Fruit fly (Drosophila melanogaster) whole organism, embryonic: ENCODE data around the gene CG44094.

Experiments used
- ATbp ChIP-seq: fragments of 200-800 bp; sonication (Bioruptor generic); optimal IDR thresholded peaks from 2 replicates; lab custom pipeline; 2017; ENCODE audit warnings: missing biosample characterization, mild to moderate bottlenecking, missing genetic modification characterization, missing genetic modification reagents
- Antp ChIP-seq: fragments of 200-800 bp; sonication (Bioruptor generic); optimal IDR thresholded peaks from 3 replicates; lab custom pipeline; 2016; ENCODE audit warnings: missing biosample characterization, missing genetic modification characterization
- Atf3 ChIP-seq: fragments of 200-800 bp; sonication (Bioruptor generic); optimal IDR thresholded peaks from 3 replicates; lab custom pipeline; 2016; ENCODE audit warnings: missing biosample characterization, missing genetic modification characterization
- BtbVII ChIP-seq: fragments of 200-800 bp; sonication (Bioruptor generic); optimal IDR thresholded peaks from 3 replicates; lab custom pipeline; 2017; ENCODE audit warnings: missing biosample characterization, mild to moderate bottlenecking, missing genetic modification characterization
- CG11560 ChIP-seq: fragments of 200-800 bp; sonication (Bioruptor generic); IDR thresholded peaks from 3 replicates; pipeline ENCODE4 v1.3.6; 2022; ENCODE audit warnings: missing biosample characterization, missing genetic modification characterization
- CG12104 ChIP-seq: fragments of 200-800 bp; sonication (Bioruptor generic); optimal IDR thresholded peaks from 3 replicates; lab custom pipeline; 2016; ENCODE audit warnings: missing biosample characterization, missing genetic modification characterization
- CG13424 ChIP-seq: fragments of 200-800 bp; sonication (Bioruptor generic); optimal IDR thresholded peaks from 2 replicates; lab custom pipeline; 2019; ENCODE audit warnings: missing biosample characterization, mild to moderate bottlenecking, missing genetic modification characterization, moderate library complexity
- CG13775 ChIP-seq: fragments of 200-800 bp; sonication (Bioruptor generic); optimal IDR thresholded peaks from 3 replicates; lab custom pipeline; 2017; ENCODE audit warnings: missing biosample characterization, mild to moderate bottlenecking, missing genetic modification characterization
- CG14441 ChIP-seq: fragments of 200-800 bp; sonication (Bioruptor generic); IDR thresholded peaks from 2 replicates; pipeline ENCODE4 v1.3.6; 2022; ENCODE audit warnings: missing biosample characterization, missing genetic modification characterization
- CG16779 ChIP-seq: fragments of 200-800 bp; sonication (Bioruptor generic); IDR thresholded peaks from 2 replicates; pipeline ENCODE4 v1.3.6; 2022; ENCODE audit warnings: missing biosample characterization, missing genetic modification characterization
- CG17361 ChIP-seq: fragments of 200-800 bp; sonication (Bioruptor generic); IDR thresholded peaks from 3 replicates; pipeline ENCODE4 v1.3.6; 2022; ENCODE audit warnings: missing biosample characterization, missing genetic modification characterization
- CG18476 ChIP-seq: fragments of 200-800 bp; sonication (Bioruptor generic); optimal IDR thresholded peaks from 2 replicates; lab custom pipeline; 2016; ENCODE audit warnings: missing biosample characterization, mild to moderate bottlenecking, missing genetic modification characterization
- CG18619 ChIP-seq: fragments of 200-800 bp; sonication (Bioruptor generic); optimal IDR thresholded peaks from 3 replicates; lab custom pipeline; 2017; ENCODE audit warnings: missing biosample characterization, mild to moderate bottlenecking, missing genetic modification characterization
- CG2199 ChIP-seq: fragments of 200-800 bp; sonication (Bioruptor generic); IDR thresholded peaks from 3 replicates; pipeline ENCODE4 v1.3.6; 2022; ENCODE audit warnings: missing biosample characterization, missing genetic modification characterization
- CG2712 ChIP-seq: fragments of 200-800 bp; optimal IDR thresholded peaks from 3 replicates; lab custom pipeline; 2019; ENCODE audit warnings: missing biosample characterization, mild to moderate bottlenecking, missing genetic modification characterization, moderate library complexity
- CG31388 ChIP-seq: fragments of 200-800 bp; sonication (Bioruptor generic); optimal IDR thresholded peaks from 2 replicates; lab custom pipeline; 2016; ENCODE audit warnings: missing biosample characterization, missing genetic modification characterization
- CG32532 ChIP-seq: fragments of 200-800 bp; sonication (Bioruptor generic); IDR thresholded peaks from 2 replicates; pipeline ENCODE4 v1.3.6; 2022; ENCODE audit warnings: missing biosample characterization, missing genetic modification characterization
- CG3726 ChIP-seq: fragments of 200-800 bp; sonication (Bioruptor generic); IDR thresholded peaks from 3 replicates; pipeline ENCODE4, ENCODE4 v1.3.6; 2022; ENCODE audit warnings: missing biosample characterization, missing genetic modification characterization
- CG4328 ChIP-seq: fragments of 200-800 bp; sonication (Bioruptor generic); optimal IDR thresholded peaks from 3 replicates; lab custom pipeline; 2017; ENCODE audit warnings: missing biosample characterization, missing genetic modification reagents, missing genetic modification characterization
- CG4360 ChIP-seq: fragments of 200-800 bp; sonication (Bioruptor generic); IDR thresholded peaks from 2 replicates; pipeline ENCODE4 v1.3.6; 2022; ENCODE audit warnings: missing biosample characterization, missing genetic modification characterization
- CG7271 ChIP-seq: fragments of 200-800 bp; sonication (Bioruptor generic); optimal IDR thresholded peaks from 2 replicates; lab custom pipeline; 2018; ENCODE audit warnings: missing biosample characterization, mild to moderate bottlenecking, missing genetic modification characterization, moderate library complexity
- CG7745 ChIP-seq: fragments of 200-800 bp; sonication (Bioruptor generic); optimal IDR thresholded peaks from 2 replicates; lab custom pipeline; 2018; ENCODE audit warnings: missing biosample characterization, mild to moderate bottlenecking, missing genetic modification characterization, moderate library complexity
- CG7928 ChIP-seq: fragments of 200-800 bp; sonication (Bioruptor generic); optimal IDR thresholded peaks from 2 replicates; lab custom pipeline; 2017; ENCODE audit warnings: missing biosample characterization, mild to moderate bottlenecking, missing genetic modification characterization
- CG8388 ChIP-seq: fragments of 200-800 bp; sonication (Bioruptor generic); optimal IDR thresholded peaks from 2 replicates; lab custom pipeline; 2019; ENCODE audit warnings: missing biosample characterization, mild to moderate bottlenecking, missing genetic modification characterization, moderate library complexity
- CG9437 ChIP-seq: fragments of 200-800 bp; sonication (Bioruptor generic); optimal IDR thresholded peaks from 2 replicates; lab custom pipeline; 2018; ENCODE audit warnings: missing biosample characterization, mild to moderate bottlenecking, missing genetic modification characterization
- D19A ChIP-seq: fragments of 200-800 bp; optimal IDR thresholded peaks from 3 replicates; lab custom pipeline; 2019; ENCODE audit warnings: missing biosample characterization, mild to moderate bottlenecking, missing genetic modification characterization, moderate library complexity
- HmgD ChIP-seq: fragments of 200-800 bp; sonication (Bioruptor generic); optimal IDR thresholded peaks from 3 replicates; lab custom pipeline; 2016; ENCODE audit warnings: missing biosample characterization, missing genetic modification characterization
- Lhr ChIP-seq: fragments of 200-800 bp; sonication (Bioruptor generic); optimal IDR thresholded peaks from 3 replicates; lab custom pipeline; 2017; ENCODE audit warnings: mild to moderate bottlenecking, missing biosample characterization, missing genetic modification reagents, missing genetic modification characterization
- Meics ChIP-seq: fragments of 200-800 bp; sonication (Bioruptor generic); optimal IDR thresholded peaks from 2 replicates; lab custom pipeline; 2017; ENCODE audit warnings: missing biosample characterization, mild to moderate bottlenecking, missing genetic modification characterization
- NFAT ChIP-seq: fragments of 200-800 bp; sonication (Bioruptor generic); IDR thresholded peaks from 2 replicates; pipeline ENCODE4 v1.3.6; 2022; ENCODE audit warnings: missing biosample characterization, missing genetic modification characterization
- Neu2 ChIP-seq: fragments of 200-800 bp; sonication (Bioruptor generic); optimal IDR thresholded peaks from 3 replicates; lab custom pipeline; 2016; ENCODE audit warnings: missing biosample characterization, missing genetic modification characterization, borderline replicate concordance
- cg ChIP-seq: fragments of 200-800 bp; sonication (Bioruptor generic); optimal IDR thresholded peaks from 3 replicates; lab custom pipeline; 2019; ENCODE audit warnings: missing biosample characterization, mild to moderate bottlenecking, missing genetic modification characterization, moderate library complexity
- chif ChIP-seq, 2 experiments: fragments of 200-800 bp; sonication (Bioruptor generic); optimal IDR thresholded peaks; 3 replicates each; lab custom pipeline; 2016; ENCODE audit warnings: missing biosample characterization in 2 of 2, missing genetic modification characterization in 2 of 2
- cwo ChIP-seq: fragments of 200-800 bp; sonication (Bioruptor generic); optimal IDR thresholded peaks from 3 replicates; lab custom pipeline; 2017; ENCODE audit warnings: missing biosample characterization, missing genetic modification characterization, mild to moderate bottlenecking, moderate library complexity, missing genetic modification reagents
- eyg ChIP-seq: fragments of 200-800 bp; sonication (Bioruptor generic); optimal IDR thresholded peaks from 3 replicates; lab custom pipeline; 2016; ENCODE audit warnings: missing biosample characterization, missing genetic modification characterization
- fu2 ChIP-seq: fragments of 200-800 bp; sonication (Bioruptor generic); optimal IDR thresholded peaks from 2 replicates; lab custom pipeline; 2016; ENCODE audit warnings: missing biosample characterization, missing genetic modification characterization
- gsb ChIP-seq: fragments of 200-800 bp; sonication (Bioruptor generic); IDR thresholded peaks from 2 replicates; pipeline ENCODE4 v1.3.6; 2022; ENCODE audit warnings: missing biosample characterization, missing genetic modification characterization
- ham ChIP-seq: fragments of 200-800 bp; sonication (Bioruptor generic); IDR thresholded peaks from 2 replicates; pipeline ENCODE4 v1.3.6; 2022; ENCODE audit warnings: missing biosample characterization, missing genetic modification characterization
- hkb ChIP-seq, 2 experiments: fragments of 200-800 bp in 1 of 2; fragments of >200 bp in 1 of 2; sonication (Bioruptor generic) in 1 of 2; IDR thresholded peaks in 1 of 2; optimal IDR thresholded peaks in 1 of 2; 2 replicates each; pipeline versions ENCODE4 v1.3.6 to Lab custom; 2017 to 2022; ENCODE audit warnings: missing biosample characterization in 1 of 2, missing genetic modification characterization in 1 of 2
- nmo ChIP-seq: fragments of 200-800 bp; sonication (Bioruptor generic); optimal IDR thresholded peaks from 2 replicates; lab custom pipeline; 2018; ENCODE audit warnings: missing biosample characterization, mild to moderate bottlenecking, missing genetic modification characterization, moderate library complexity
- pan ChIP-seq, 4 experiments: fragments of >200 bp in 3 of 4; fragments of 200-800 bp in 1 of 4; sonication (Bioruptor generic) in 1 of 4; optimal IDR thresholded peaks in 3 of 4; IDR thresholded peaks in 1 of 4; 2 replicates each; pipeline versions ENCODE4 v1.3.6 to Lab custom; 2017 to 2022; ENCODE audit warnings: missing biosample characterization in 2 of 4, missing genetic modification characterization in 2 of 4, mixed read lengths in 1 of 4
- peb ChIP-seq: fragments of 200-800 bp; sonication (Bioruptor generic); IDR thresholded peaks from 2 replicates; pipeline ENCODE4 v1.3.6; 2022; ENCODE audit warnings: missing biosample characterization, missing genetic modification characterization
- pita ChIP-seq: fragments of 200-800 bp; sonication (Bioruptor generic); optimal IDR thresholded peaks from 2 replicates; lab custom pipeline; 2017; ENCODE audit warnings: missing biosample characterization, mild to moderate bottlenecking, missing genetic modification characterization
- ranshi ChIP-seq: fragments of 200-800 bp; sonication (Bioruptor generic); IDR thresholded peaks from 2 replicates; pipeline ENCODE4 v1.3.6; 2022; ENCODE audit warnings: missing biosample characterization, missing genetic modification characterization
- scrt ChIP-seq: fragments of 200-800 bp; sonication (Bioruptor generic); optimal IDR thresholded peaks from 2 replicates; lab custom pipeline; 2018; ENCODE audit warnings: missing biosample characterization, mild to moderate bottlenecking, missing genetic modification characterization, moderate library complexity
- seq ChIP-seq: fragments of 200-800 bp; sonication (Bioruptor generic); IDR thresholded peaks from 2 replicates; pipeline ENCODE4 v1.3.6; 2022; ENCODE audit warnings: missing biosample characterization, missing genetic modification characterization
- tgo ChIP-seq: fragments of 200-800 bp; sonication (Bioruptor generic); IDR thresholded peaks from 3 replicates; pipeline ENCODE4 v1.3.6; 2022; ENCODE audit warnings: missing biosample characterization, missing genetic modification characterization
- tio ChIP-seq: fragments of 200-800 bp; sonication (Bioruptor generic); optimal IDR thresholded peaks from 2 replicates; lab custom pipeline; 2017; ENCODE audit warnings: missing biosample characterization, missing genetic modification characterization, inconsistent platforms
- tx ChIP-seq: fragments of 200-800 bp; sonication (Bioruptor generic); optimal IDR thresholded peaks from 2 replicates; lab custom pipeline; 2016; ENCODE audit warnings: missing biosample characterization, missing genetic modification characterization
- wor ChIP-seq: fragments of 200-800 bp; sonication (Bioruptor generic); IDR thresholded peaks from 2 replicates; pipeline ENCODE4 v1.3.6; 2022; ENCODE audit warnings: missing biosample characterization, missing genetic modification characterization

The CG44094 gene

DNA sequence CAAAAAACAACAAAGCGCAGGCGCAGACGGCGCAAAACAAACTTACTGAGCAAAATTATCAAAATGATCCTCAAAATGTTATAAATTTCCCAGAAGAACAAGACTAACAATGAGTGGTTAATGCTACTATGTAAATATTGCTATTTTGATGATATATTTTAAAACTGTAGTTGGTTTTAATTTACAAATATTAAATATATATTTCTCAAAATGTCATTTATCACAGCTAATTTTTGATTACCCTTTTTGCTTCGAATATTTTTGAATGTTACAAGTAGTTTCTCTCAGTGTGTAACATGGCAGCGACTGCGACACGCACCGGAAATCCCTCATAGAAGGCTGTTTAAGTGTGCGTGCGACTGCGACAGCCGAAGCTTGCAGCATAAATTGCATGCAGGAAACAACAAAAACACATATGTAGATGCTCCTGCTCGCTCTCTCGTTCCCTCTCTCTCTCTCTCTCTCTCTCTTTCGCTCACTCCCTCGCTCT, 21.6 kb upstream of the CG44094 start (continued):
- TF ChIP-seq Atf3, result no peak
- no peak for TF ChIP-seq peb (GFP tag; lab: Robert Waterston, UW)
- peak; percentile 37 for TF ChIP-seq CG8388 (GFP tag; lab: Kevin White, UChicago)
- peak; percentile 38 for TF ChIP-seq ATbp (GFP tag; lab: Kevin White, UChicago)
- no peak for TF ChIP-seq hkb (optimal IDR thresholded peaks at IDR 0.05; lab: Kevin White, UChicago)
- TF ChIP-seq hkb (GFP tag; IDR thresholded peaks at IDR 0.05; lab: Robert Waterston, UW), result 0 out of 2 replicates have a peak, but pooled peaks have one; percentile 25
- no peak for TF ChIP-seq CG11560
- peak; percentile 41 for TF ChIP-seq nmo
- no peak for TF ChIP-seq Meics (GFP tag; lab: Kevin White, UChicago)
- TF ChIP-seq tx (GFP tag; lab: Kevin White, UChicago), result no peak
- TF ChIP-seq CG3726 (GFP tag; lab: Robert Waterston, UW), result no peak
- no peak for TF ChIP-seq pita (GFP tag; lab: Kevin White, UChicago)
- no peak for TF ChIP-seq ham (GFP tag; lab: Robert Waterston, UW)
- TF ChIP-seq wor (GFP tag; lab: Robert Waterston, UW), result no peak
- peak; percentile 85 for TF ChIP-seq CG4360 (GFP tag; lab: Robert Waterston, UW)
- TF ChIP-seq CG2712 (tag; lab: Kevin White, UChicago), result peak; percentile 64
- no peak for TF ChIP-seq CG32532
- TF ChIP-seq CG9437, result no peak
- TF ChIP-seq tio (GFP tag; lab: Kevin White, UChicago), result peak; percentile 19
- TF ChIP-seq CG4328, result no peak
- peak; percentile 60 for TF ChIP-seq CG17361
- peak; percentile 45 for TF ChIP-seq D19A (tag; lab: Kevin White, UChicago)
- no peak for TF ChIP-seq CG31388
- TF ChIP-seq Neu2 (GFP tag; lab: Kevin White, UChicago), result no peak
- no peak for TF ChIP-seq CG12104 (GFP tag; lab: Kevin White, UChicago)
- no peak for TF ChIP-seq BtbVII
- TF ChIP-seq CG7271 (tag; lab: Kevin White, UChicago), result no peak
- no peak for TF ChIP-seq Antp (GFP tag; lab: Kevin White, UChicago)
- TF ChIP-seq chif (GFP tag; optimal IDR thresholded peaks at IDR 0.05; lab: Kevin White, UChicago), result peak in 1 of 2 experiments; percentile 18
- TF ChIP-seq CG18619, result no peak
- TF ChIP-seq pan (optimal IDR thresholded peaks at IDR 0.05; lab: Kevin White, UChicago), result no peak
- TF ChIP-seq pan (GFP tag; optimal IDR thresholded peaks at IDR 0.05 in 1 of 2, IDR thresholded peaks at IDR 0.05 in 1 of 2), result peak in 1 of 2 experiments; percentile 37
- no peak for TF ChIP-seq ranshi (GFP tag; lab: Robert Waterston, UW)
- TF ChIP-seq Lhr, result peak; percentile 27
- TF ChIP-seq CG7745 (tag; lab: Kevin White, UChicago), result no peak
- TF ChIP-seq CG14441 (GFP tag; lab: Robert Waterston, UW), result no peak
- no peak for TF ChIP-seq NFAT (GFP tag; lab: Robert Waterston, UW)
- no peak for TF ChIP-seq CG13775 (GFP tag; lab: Kevin White, UChicago)
- TF ChIP-seq CG16779 (GFP tag; lab: Robert Waterston, UW), result no peak
- no peak for TF ChIP-seq fu2 (GFP tag; lab: Kevin White, UChicago)
- TF ChIP-seq tgo (GFP tag; lab: Robert Waterston, UW), result peak; percentile 19; the same call in 1 of the 3 replicates
- peak; percentile 35 for TF ChIP-seq CG13424 (tag; lab: Kevin White, UChicago)
- TF ChIP-seq CG2199 (GFP tag; lab: Robert Waterston, UW), result peak; percentile 57; the same call in 1 of the 3 replicates
- peak; percentile 33 for TF ChIP-seq cg (GFP tag; lab: Kevin White, UChicago)
- TF ChIP-seq seq (GFP tag; lab: Robert Waterston, UW), result no peak
- peak; percentile 10 for TF ChIP-seq CG18476 (GFP tag; lab: Kevin White, UChicago)
- no peak for TF ChIP-seq HmgD (GFP tag; lab: Kevin White, UChicago)
- TF ChIP-seq cwo (GFP tag; lab: Kevin White, UChicago), result no peak
- no peak for TF ChIP-seq eyg (GFP tag; lab: Kevin White, UChicago)
- TF ChIP-seq gsb, result no peak
- no peak for TF ChIP-seq CG7928 (GFP tag; lab: Kevin White, UChicago)
- no peak for TF ChIP-seq scrt
